Fruit fly (Drosophila melanogaster): ENCODE data around the gene btsz.

DNA sequence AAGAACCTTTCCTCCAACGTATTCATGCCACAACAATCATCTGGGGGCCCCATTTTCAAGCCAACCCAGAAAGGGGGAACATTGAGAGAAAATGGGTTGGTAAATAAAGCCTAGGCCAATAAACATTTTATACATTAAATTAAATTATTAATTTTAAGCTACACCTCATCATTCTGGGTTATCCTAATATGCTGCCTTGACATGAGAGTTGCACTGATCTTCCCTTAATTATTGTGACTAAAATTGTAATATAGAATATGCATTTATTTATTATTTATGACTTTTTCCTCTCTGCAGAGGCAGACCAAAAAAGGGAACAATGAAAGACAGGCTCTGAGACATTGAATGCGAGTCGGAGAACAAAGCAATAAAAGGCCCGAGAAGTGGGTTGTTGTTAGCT is 27.4 kb downstream of the btsz start:
- TF ChIP-seq CTCF (optimal IDR thresholded peaks at IDR 0.05) (no peak), CG8478 (optimal IDR thresholded peaks at IDR 0.05) (no peak)
